Fruit fly (Drosophila melanogaster): ENCODE results near the gene Manf.
A peak's percentile ranks its signal among the peaks of the same experiment; 100 is the strongest.

Manf gene

DNA sequence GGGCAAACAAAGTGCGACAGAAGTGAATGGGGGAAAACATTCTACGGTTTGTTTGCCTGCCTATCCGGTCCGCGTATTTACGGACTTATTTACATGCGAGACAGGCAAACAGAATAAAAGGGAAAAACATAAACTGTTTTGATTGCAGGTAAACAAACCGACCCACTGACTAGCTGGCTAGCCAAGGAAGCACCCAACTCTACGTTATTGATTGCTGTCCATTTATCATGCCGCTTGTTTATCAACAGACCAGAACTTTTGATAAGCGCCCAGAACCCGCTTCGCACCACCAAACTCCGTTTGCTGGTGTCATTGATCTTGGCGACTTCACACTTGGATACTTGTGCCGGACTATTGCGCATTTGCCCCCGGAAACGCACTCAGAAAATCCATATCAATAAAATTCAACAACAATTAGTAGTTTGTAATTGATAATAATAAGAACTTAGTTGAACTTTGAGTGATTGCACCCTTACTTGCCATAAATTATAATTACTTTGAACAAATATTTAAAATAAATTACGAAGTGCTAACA lies 17.3 kb upstream of the Manf start (continued):
- 0 out of 3 replicates have a peak, but pooled peaks have one; percentile 12 for TF ChIP-seq ase (GFP tag; IDR thresholded peaks at IDR 0.05)
- no peak for TF ChIP-seq eyg (GFP tag; optimal IDR thresholded peaks at IDR 0.05)
- peak; percentile 78 for TF ChIP-seq Bdp1 (GFP tag; optimal IDR thresholded peaks at IDR 0.05)
- TF ChIP-seq CG1792 (GFP tag; optimal IDR thresholded peaks at IDR 0.05), result peak; percentile 63
- peak; percentile 31 for TF ChIP-seq mam (GFP tag; optimal IDR thresholded peaks at IDR 0.05)
- TF ChIP-seq CG1602 (GFP tag; optimal IDR thresholded peaks at IDR 0.05), result peak; percentile 29
- peak; percentile 60 for TF ChIP-seq Mes4 (GFP tag; optimal IDR thresholded peaks at IDR 0.05)
- peak; percentile 50; the same call in 2 of the 3 replicates for TF ChIP-seq dysf (GFP tag; IDR thresholded peaks at IDR 0.05)
- TF ChIP-seq pita (GFP tag; optimal IDR thresholded peaks at IDR 0.05), result no peak
- TF ChIP-seq Dbx (GFP tag; IDR thresholded peaks at IDR 0.05), result peak; percentile 50; the same call in 1 of the 3 replicates
- TF ChIP-seq dmrt99B (tag; optimal IDR thresholded peaks at IDR 0.05), result no peak
- TF ChIP-seq Hr39 (optimal IDR thresholded peaks at IDR 0.05), result no peak
- peak; percentile 72 for TF ChIP-seq sob (GFP tag; IDR thresholded peaks at IDR 0.05)
- peak; percentile 23 to 64 for TF ChIP-seq chif (GFP tag; optimal IDR thresholded peaks at IDR 0.05)
- peak; percentile 60 for TF ChIP-seq CG3065 (GFP tag; optimal IDR thresholded peaks at IDR 0.05)
- no peak for TF ChIP-seq CG17802 (tag; optimal IDR thresholded peaks at IDR 0.05)
- TF ChIP-seq CG10267 (tag; optimal IDR thresholded peaks at IDR 0.05), result no peak
- TF ChIP-seq Atf3 (GFP tag; optimal IDR thresholded peaks at IDR 0.05), result peak; percentile 62
- no peak; the same call in 1 of the 2 replicates for TF ChIP-seq CG1024 (GFP tag; IDR thresholded peaks at IDR 0.05)
- TF ChIP-seq CG31388 (GFP tag; optimal IDR thresholded peaks at IDR 0.05), result no peak
- no peak; the same call in 1 of the 2 replicates for TF ChIP-seq MBD-R2 (GFP tag; IDR thresholded peaks at IDR 0.05)
- peak; percentile 80 for TF ChIP-seq chm (GFP tag; IDR thresholded peaks at IDR 0.05)
- TF ChIP-seq h (optimal IDR thresholded peaks at IDR 0.05), result no peak
- peak in 1 of 3 experiments; percentile 9 for TF ChIP-seq Stat92E (GFP tag; optimal IDR thresholded peaks at IDR 0.05)
- peak; percentile 48; the same call in 1 of the 3 replicates for TF ChIP-seq CG6175 (GFP tag; IDR thresholded peaks at IDR 0.05)
- TF ChIP-seq sc (optimal IDR thresholded peaks at IDR 0.05), result no peak
- TF ChIP-seq sc (GFP tag; optimal IDR thresholded peaks at IDR 0.05), result peak; percentile 83
- peak; percentile 74 for TF ChIP-seq CG12219 (GFP tag; optimal IDR thresholded peaks at IDR 0.05)
- peak; percentile 55; the same call in 1 of the 2 replicates for TF ChIP-seq E2f1 (GFP tag; IDR thresholded peaks at IDR 0.05)
- peak; percentile 3 for TF ChIP-seq CG10654 (GFP tag; optimal IDR thresholded peaks at IDR 0.05)
- TF ChIP-seq CG4854 (GFP tag; optimal IDR thresholded peaks at IDR 0.05), result peak; percentile 21
- TF ChIP-seq CG10979 (tag; optimal IDR thresholded peaks at IDR 0.05), result peak; percentile 42
- peak; percentile 34; the same call in 1 of the 2 replicates for TF ChIP-seq CG17328 (GFP tag; IDR thresholded peaks at IDR 0.05)
- TF ChIP-seq Deaf1 (tag; optimal IDR thresholded peaks at IDR 0.05), result no peak
- peak; percentile 64 for TF ChIP-seq tio (GFP tag; optimal IDR thresholded peaks at IDR 0.05)
- TF ChIP-seq HmgD (GFP tag; optimal IDR thresholded peaks at IDR 0.05), result no peak
- no peak for TF ChIP-seq prd (optimal IDR thresholded peaks at IDR 0.05)
- TF ChIP-seq prd (GFP tag; IDR thresholded peaks at IDR 0.05), result peak; percentile 46; the same call in 2 of the 3 replicates
- no peak for TF ChIP-seq en (GFP tag; optimal IDR thresholded peaks at IDR 0.05)
- TF ChIP-seq sd (tag; optimal IDR thresholded peaks at IDR 0.05), result peak; percentile 21
- peak in 1 of 2 experiments; percentile 32 for TF ChIP-seq Hr78 (GFP tag; optimal IDR thresholded peaks at IDR 0.05)
- no peak for TF ChIP-seq pan (optimal IDR thresholded peaks at IDR 0.05)
- peak in 1 of 2 experiments; percentile 38 for TF ChIP-seq pan (GFP tag; optimal IDR thresholded peaks at IDR 0.05 in 1 of 2, IDR thresholded peaks at IDR 0.05 in 1 of 2)
- TF ChIP-seq slou (GFP tag; optimal IDR thresholded peaks at IDR 0.05), result peak; percentile 30
- peak; percentile 72 for TF ChIP-seq bab2 (GFP tag; optimal IDR thresholded peaks at IDR 0.05)
- TF ChIP-seq CG9437 (GFP tag; optimal IDR thresholded peaks at IDR 0.05), result peak; percentile 9
- TF ChIP-seq HHEX (GFP tag; optimal IDR thresholded peaks at IDR 0.05), result peak; percentile 58
- TF ChIP-seq CG15011 (GFP tag; optimal IDR thresholded peaks at IDR 0.05), result peak; percentile 52
- TF ChIP-seq Pdp1 (GFP tag; optimal IDR thresholded peaks at IDR 0.05), result peak; percentile 20 to 57
- peak; percentile 54; the same call in 1 of the 2 replicates for TF ChIP-seq CG31441 (GFP tag; IDR thresholded peaks at IDR 0.05)
- peak; percentile 60 for TF ChIP-seq gsb-n (tag; optimal IDR thresholded peaks at IDR 0.05)
